Fruit fly (Drosophila melanogaster): Measurements from ENCODE around the gene Remo.

The Remo gene

DNA sequence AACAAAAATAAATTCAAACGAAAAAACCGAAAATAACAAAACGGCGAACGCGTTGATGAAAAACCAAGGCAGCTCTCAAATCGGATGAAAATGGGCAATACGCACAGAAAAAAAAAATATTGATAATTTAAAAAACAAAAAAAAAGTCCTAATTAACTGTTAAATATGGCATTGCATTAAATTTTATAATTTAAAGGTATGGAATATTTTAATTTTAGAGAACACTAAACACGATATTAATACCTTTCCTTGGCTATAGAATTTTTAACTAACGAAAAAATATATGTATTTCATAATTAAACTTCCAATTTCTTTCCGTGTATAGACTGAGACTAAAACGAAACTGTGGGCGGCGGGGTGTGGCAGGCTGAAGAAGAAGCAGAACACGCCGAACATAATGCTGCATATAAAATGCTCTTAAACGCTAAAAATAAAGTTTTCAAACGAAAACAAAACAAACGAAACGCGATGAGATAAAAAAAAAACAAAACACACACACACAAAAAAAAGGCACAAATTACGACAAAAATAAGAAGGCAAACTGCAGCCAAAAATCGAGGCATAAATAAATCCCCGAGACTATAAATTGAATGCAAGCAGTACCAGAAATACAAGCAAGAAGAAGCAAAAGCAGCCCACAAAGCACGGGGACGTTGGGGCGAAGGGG lies 13.3 kb upstream of the Remo start (continued):
- TF ChIP-seq GATAe (GFP tag; conservative IDR thresholded peaks at IDR 0.05) (no peak), sug (tag; optimal IDR thresholded peaks at IDR 0.05) (peak; percentile 42), CG18619 (GFP tag; optimal IDR thresholded peaks at IDR 0.05) (peak; percentile 35), Drgx (GFP tag; IDR thresholded peaks at IDR 0.05) (peak; percentile 49), CG17829 (tag; optimal IDR thresholded peaks at IDR 0.05) (peak; percentile 72), Abd-B (GFP tag; optimal IDR thresholded peaks at IDR 0.05) (peak; percentile 40), CG7987 (GFP tag; optimal IDR thresholded peaks at IDR 0.05) (no peak), CG11093 (GFP tag; IDR thresholded peaks at IDR 0.05) (peak; percentile 14; the same call in 1 of the 3 replicates), slbo (GFP tag; IDR thresholded peaks at IDR 0.05) (peak; percentile 42), CG11723 (GFP tag; optimal IDR thresholded peaks at IDR 0.05) (peak; percentile 2), Mrtf (GFP tag; IDR thresholded peaks at IDR 0.05) (no peak), Spps (tag; optimal IDR thresholded peaks at IDR 0.05) (peak; percentile 59), Xbp1 (GFP tag; optimal IDR thresholded peaks at IDR 0.05) (peak; percentile 54), CG17802 (tag; optimal IDR thresholded peaks at IDR 0.05) (no peak), tup (GFP tag; optimal IDR thresholded peaks at IDR 0.05) (no peak), ranshi (GFP tag; IDR thresholded peaks at IDR 0.05) (no peak), dysf (GFP tag; IDR thresholded peaks at IDR 0.05) (peak; percentile 75), jigr1 (GFP tag; IDR thresholded peaks at IDR 0.05) (0 out of 3 replicates have a peak, but pooled peaks have one; percentile 48), Hey (tag; optimal IDR thresholded peaks at IDR 0.05) (no peak), chinmo (GFP tag; IDR thresholded peaks at IDR 0.05; ENCODE audit: partially characterized antibody) (no peak), br (optimal IDR thresholded peaks at IDR 0.05) (no peak), HLH4C (GFP tag; IDR thresholded peaks at IDR 0.05; ENCODE audit: partially characterized antibody) (no peak), HHEX (GFP tag; optimal IDR thresholded peaks at IDR 0.05) (no peak), CG4707 (GFP tag; optimal IDR thresholded peaks at IDR 0.05) (no peak), CG3407 (GFP tag; optimal IDR thresholded peaks at IDR 0.05) (peak; percentile 45), lmd (GFP tag; IDR thresholded peaks at IDR 0.05) (peak; percentile 64), gro (GFP tag; optimal IDR thresholded peaks at IDR 0.05) (no peak), CG1602 (GFP tag; optimal IDR thresholded peaks at IDR 0.05) (peak; percentile 49), CG8924 (tag; optimal IDR thresholded peaks at IDR 0.05) (peak; percentile 66), CG7271 (tag; optimal IDR thresholded peaks at IDR 0.05) (no peak), CG6683 (GFP tag; optimal IDR thresholded peaks at IDR 0.05) (no peak), CG6765 (GFP tag; optimal IDR thresholded peaks at IDR 0.05) (no peak), Vsx1 (GFP tag; optimal IDR thresholded peaks at IDR 0.05) (peak; percentile 21), BtbVII (GFP tag; optimal IDR thresholded peaks at IDR 0.05) (peak; percentile 36), CG34224 (GFP tag; IDR thresholded peaks at IDR 0.05; ENCODE audit: partially characterized antibody) (no peak), trem (tag; optimal IDR thresholded peaks at IDR 0.05) (peak; percentile 56), Eip74EF (GFP tag; optimal IDR thresholded peaks at IDR 0.05) (peak in 1 of 2 experiments; percentile 59), CG2712 (tag; optimal IDR thresholded peaks at IDR 0.05) (peak; percentile 84), CG18476 (GFP tag; optimal IDR thresholded peaks at IDR 0.05) (peak; percentile 48), CG32532 (GFP tag; IDR thresholded peaks at IDR 0.05) (peak; percentile 68), eve (GFP tag; optimal IDR thresholded peaks at IDR 0.05) (peak in 1 of 2 experiments; percentile 74), E2f1 (GFP tag; IDR thresholded peaks at IDR 0.05) (peak; percentile 70), Side (GFP tag; optimal IDR thresholded peaks at IDR 0.05) (no peak), lola (GFP tag; optimal IDR thresholded peaks at IDR 0.05) (peak in 1 of 3 experiments; percentile 54), CG42726 (GFP tag; IDR thresholded peaks at IDR 0.05; ENCODE audit: partially characterized antibody) (no peak), CG17359 (tag; optimal IDR thresholded peaks at IDR 0.05) (peak; percentile 60), Sox100B (GFP tag; optimal IDR thresholded peaks at IDR 0.05) (peak; percentile 76), lov (optimal IDR thresholded peaks at IDR 0.05) (no peak), lov (GFP tag; IDR thresholded peaks at IDR 0.05) (no peak)
